Fruit fly (Drosophila melanogaster) whole organism, embryonic: ENCODE data around the gene Hexo1.

Experiments used
- Abd-B ChIP-seq: fragments of 200-800 bp; sonication (Bioruptor generic); optimal IDR thresholded peaks from 2 replicates; lab custom pipeline; 2018; ENCODE audit warnings: missing biosample characterization, mild to moderate bottlenecking, missing genetic modification characterization, moderate library complexity
- Blimp-1 ChIP-seq: fragments of 200-800 bp; sonication (Bioruptor generic); optimal IDR thresholded peaks from 3 replicates; lab custom pipeline; 2018; ENCODE audit warnings: missing biosample characterization, missing genetic modification characterization, mild to moderate bottlenecking, moderate library complexity, missing genetic modification reagents
- BtbVII ChIP-seq: fragments of 200-800 bp; sonication (Bioruptor generic); optimal IDR thresholded peaks from 3 replicates; lab custom pipeline; 2017; ENCODE audit warnings: missing biosample characterization, mild to moderate bottlenecking, missing genetic modification characterization
- CG1024 ChIP-seq: fragments of 200-800 bp; sonication (Bioruptor generic); IDR thresholded peaks from 2 replicates; pipeline ENCODE4 v1.3.6; 2022; ENCODE audit warnings: missing biosample characterization, missing genetic modification characterization
- CG13287 ChIP-seq: fragments of 200-800 bp; sonication (Bioruptor generic); IDR thresholded peaks from 2 replicates; pipeline ENCODE4 v1.3.6; 2022; ENCODE audit warnings: missing biosample characterization, missing genetic modification characterization; ENCODE audit not compliant: partially characterized antibody
- CG2712 ChIP-seq: fragments of 200-800 bp; optimal IDR thresholded peaks from 3 replicates; lab custom pipeline; 2019; ENCODE audit warnings: missing biosample characterization, mild to moderate bottlenecking, missing genetic modification characterization, moderate library complexity
- CG2889 ChIP-seq: fragments of 200-800 bp; sonication (Bioruptor generic); IDR thresholded peaks from 3 replicates; pipeline ENCODE4 v1.3.6; 2022; ENCODE audit warnings: missing biosample characterization, missing genetic modification characterization
- CG4424 ChIP-seq: fragments of 200-800 bp; sonication (Bioruptor generic); optimal IDR thresholded peaks from 3 replicates; lab custom pipeline; 2016; ENCODE audit warnings: missing biosample characterization, missing genetic modification characterization
- CG4617 ChIP-seq: fragments of 200-800 bp; sonication (Bioruptor generic); optimal IDR thresholded peaks from 3 replicates; lab custom pipeline; 2016; ENCODE audit warnings: missing biosample characterization, missing genetic modification characterization, borderline replicate concordance
- CG6791 ChIP-seq: fragments of 200-800 bp; sonication (Bioruptor generic); IDR thresholded peaks from 3 replicates; pipeline ENCODE4 v1.3.6; 2022; ENCODE audit warnings: missing biosample characterization, missing genetic modification characterization; ENCODE audit not compliant: partially characterized antibody
- CG7357 ChIP-seq: fragments of 200-800 bp; sonication (Bioruptor generic); IDR thresholded peaks from 3 replicates; pipeline ENCODE4 v1.3.6; 2022; ENCODE audit warnings: missing biosample characterization, missing genetic modification characterization
- Dp ChIP-seq: fragments of 200-800 bp; sonication (Bioruptor generic); optimal IDR thresholded peaks from 2 replicates; lab custom pipeline; 2018; ENCODE audit warnings: missing biosample characterization, mild to moderate bottlenecking, missing genetic modification characterization, moderate library complexity
- HLHmδ ChIP-seq: fragments of 200-800 bp; sonication (Bioruptor generic); optimal IDR thresholded peaks from 2 replicates; lab custom pipeline; 2018; ENCODE audit warnings: missing biosample characterization, mild to moderate bottlenecking, missing genetic modification characterization, moderate library complexity
- Jarid2 ChIP-seq: fragments of 200-800 bp; sonication (Bioruptor generic); optimal IDR thresholded peaks from 3 replicates; lab custom pipeline; 2017; ENCODE audit warnings: mild to moderate bottlenecking, missing biosample characterization, missing genetic modification reagents, missing genetic modification characterization
- Med ChIP-seq: fragments of 200-800 bp; sonication (Bioruptor generic); peaks from one replicate; lab custom pipeline; 2016; ENCODE audit warnings: missing biosample characterization, missing genetic modification characterization, mild to moderate bottlenecking, inconsistent platforms, moderate library complexity
- Oli ChIP-seq: fragments of 200-800 bp; sonication (Bioruptor generic); optimal IDR thresholded peaks from 2 replicates; lab custom pipeline; 2018; ENCODE audit warnings: missing biosample characterization, mild to moderate bottlenecking, missing genetic modification characterization, moderate library complexity
- Opbp ChIP-seq: fragments of 200-800 bp; sonication (Bioruptor generic); IDR thresholded peaks from 3 replicates; pipeline ENCODE4 v1.3.6; 2022; ENCODE audit warnings: missing biosample characterization, missing genetic modification characterization; ENCODE audit not compliant: partially characterized antibody
- Six4 ChIP-seq: fragments of 200-800 bp; sonication (Bioruptor generic); optimal IDR thresholded peaks from 2 replicates; lab custom pipeline; 2016; ENCODE audit warnings: missing biosample characterization, missing genetic modification characterization
- Spps ChIP-seq: fragments of 200-800 bp; sonication (Bioruptor generic); optimal IDR thresholded peaks from 2 replicates; lab custom pipeline; 2018; ENCODE audit warnings: missing biosample characterization, mild to moderate bottlenecking, missing genetic modification characterization
- Trl ChIP-seq, 3 experiments: fragments of >200 bp in 2 of 3; fragments of 200-800 bp in 1 of 3; sonication (Bioruptor generic) in 1 of 3; optimal IDR thresholded peaks; 2 replicates in 1 of 3; 3 replicates in 2 of 3; lab custom pipeline; 2016 to 2017; ENCODE audit warnings: missing biosample characterization in 1 of 3, missing genetic modification characterization in 1 of 3
- Xrp1 ChIP-seq: fragments of 200-800 bp; sonication (Bioruptor generic); IDR thresholded peaks from 2 replicates; pipeline ENCODE4 v1.3.6; 2022; ENCODE audit warnings: missing biosample characterization, missing genetic modification characterization
- YL-1 ChIP-seq: fragments of 200-800 bp; sonication (Bioruptor generic); optimal IDR thresholded peaks from 3 replicates; lab custom pipeline; 2017; ENCODE audit warnings: missing biosample characterization, mild to moderate bottlenecking, missing genetic modification characterization
- ac ChIP-seq: fragments of 200-800 bp; sonication (Bioruptor generic); optimal IDR thresholded peaks from 3 replicates; lab custom pipeline; 2017; ENCODE audit warnings: missing biosample characterization, mild to moderate bottlenecking, missing genetic modification characterization
- aop ChIP-seq: fragments of 200-800 bp; sonication (Bioruptor generic); IDR thresholded peaks from 2 replicates; pipeline ENCODE4 v1.3.6; 2022; ENCODE audit warnings: missing biosample characterization, missing genetic modification characterization
- ara ChIP-seq: fragments of 200-800 bp; sonication (Bioruptor generic); IDR thresholded peaks from 2 replicates; pipeline ENCODE4 v1.3.6; 2022; ENCODE audit warnings: missing biosample characterization, missing genetic modification characterization
- bbx ChIP-seq: fragments of 200-800 bp; sonication (Bioruptor generic); IDR thresholded peaks from 2 replicates; pipeline ENCODE4 v1.3.6; 2022; ENCODE audit warnings: missing biosample characterization, missing genetic modification characterization; ENCODE audit not compliant: partially characterized antibody
- br ChIP-seq: fragments of >200 bp; optimal IDR thresholded peaks from 2 replicates; lab custom pipeline; 2017
- caup ChIP-seq: fragments of 200-800 bp; sonication (Bioruptor generic); optimal IDR thresholded peaks from 3 replicates; lab custom pipeline; 2017; ENCODE audit warnings: missing biosample characterization, mild to moderate bottlenecking, missing genetic modification characterization, moderate library complexity; ENCODE audit not compliant: severe bottlenecking
- chm ChIP-seq: fragments of 200-800 bp; sonication (Bioruptor generic); IDR thresholded peaks from 2 replicates; pipeline ENCODE4 v1.3.6; 2022; ENCODE audit warnings: missing biosample characterization, missing genetic modification characterization
- ci ChIP-seq: fragments of 200-800 bp; sonication (Bioruptor generic); IDR thresholded peaks from 3 replicates; pipeline ENCODE4 v1.3.6; 2022; ENCODE audit warnings: missing biosample characterization, missing genetic modification characterization
- corto ChIP-seq: fragments of 200-800 bp; sonication (Bioruptor generic); optimal IDR thresholded peaks from 2 replicates; lab custom pipeline; 2016; ENCODE audit warnings: missing biosample characterization, mild to moderate bottlenecking, missing genetic modification characterization, moderate library complexity
- emc ChIP-seq: fragments of 200-800 bp; sonication (Bioruptor generic); optimal IDR thresholded peaks from 2 replicates; lab custom pipeline; 2016; ENCODE audit warnings: missing biosample characterization, missing genetic modification characterization
- fd102C ChIP-seq: fragments of 200-800 bp; sonication (Bioruptor generic); optimal IDR thresholded peaks from 2 replicates; lab custom pipeline; 2018; ENCODE audit warnings: missing biosample characterization, mild to moderate bottlenecking, missing genetic modification characterization, moderate library complexity
- gfzf ChIP-seq: fragments of 200-800 bp; sonication (Bioruptor generic); optimal IDR thresholded peaks from 2 replicates; lab custom pipeline; 2016; ENCODE audit warnings: missing biosample characterization, mild to moderate bottlenecking, missing genetic modification characterization, moderate library complexity
- ken ChIP-seq: fragments of 200-800 bp; sonication (Bioruptor generic); IDR thresholded peaks from 3 replicates; pipeline ENCODE4 v1.3.6; 2022; ENCODE audit warnings: missing biosample characterization, missing genetic modification characterization
- kni ChIP-seq: fragments of 200-800 bp; sonication (Bioruptor generic); optimal IDR thresholded peaks from 3 replicates; lab custom pipeline; 2017; ENCODE audit warnings: mild to moderate bottlenecking, missing biosample characterization, missing genetic modification reagents, missing genetic modification characterization
- knrl ChIP-seq: fragments of 200-800 bp; sonication (Bioruptor generic); IDR thresholded peaks from 3 replicates; pipeline ENCODE4 v1.3.6; 2022; ENCODE audit warnings: missing biosample characterization, missing genetic modification characterization; ENCODE audit not compliant: partially characterized antibody
- lov ChIP-seq, 2 experiments: fragments of 200-800 bp in 1 of 2; fragments of >200 bp in 1 of 2; sonication (Bioruptor generic) in 1 of 2; IDR thresholded peaks in 1 of 2; optimal IDR thresholded peaks in 1 of 2; 2 replicates in 1 of 2; 3 replicates in 1 of 2; pipeline versions ENCODE4 v1.3.6 to Lab custom; 2017 to 2022; ENCODE audit warnings: missing biosample characterization in 1 of 2, missing genetic modification characterization in 1 of 2
- nau ChIP-seq: fragments of 200-800 bp; sonication (Bioruptor generic); optimal IDR thresholded peaks from 3 replicates; lab custom pipeline; 2017; ENCODE audit warnings: missing biosample characterization, mild to moderate bottlenecking, missing genetic modification characterization, missing genetic modification reagents
- oc ChIP-seq: fragments of 200-800 bp; sonication (Bioruptor generic); optimal IDR thresholded peaks from 2 replicates; lab custom pipeline; 2018; ENCODE audit warnings: missing biosample characterization, mild to moderate bottlenecking, missing genetic modification characterization, moderate library complexity
- sens ChIP-seq: fragments of 200-800 bp; sonication (Bioruptor generic); peaks from one replicate; lab custom pipeline; 2016; ENCODE audit warnings: missing biosample characterization, missing genetic modification characterization
- sisA ChIP-seq: fragments of 200-800 bp; sonication (Bioruptor generic); IDR thresholded peaks from 2 replicates; pipeline ENCODE4 v1.3.6; 2022; ENCODE audit warnings: missing biosample characterization, missing genetic modification characterization
- stc ChIP-seq: fragments of 200-800 bp; sonication (Bioruptor generic); IDR thresholded peaks from 2 replicates; pipeline ENCODE4 v1.3.6; 2022; ENCODE audit warnings: missing biosample characterization, missing genetic modification characterization
- sug ChIP-seq: fragments of 200-800 bp; optimal IDR thresholded peaks from 2 replicates; lab custom pipeline; 2019; ENCODE audit warnings: missing biosample characterization, mild to moderate bottlenecking, missing genetic modification characterization, moderate library complexity
- tin ChIP-seq: fragments of 200-800 bp; sonication (Bioruptor generic); optimal IDR thresholded peaks from 3 replicates; lab custom pipeline; 2016; ENCODE audit warnings: missing biosample characterization, missing genetic modification characterization
- unc-4 ChIP-seq: fragments of 200-800 bp; sonication (Bioruptor generic); IDR thresholded peaks from 2 replicates; pipeline ENCODE4 v1.3.6; 2022; ENCODE audit warnings: missing biosample characterization, missing genetic modification characterization; ENCODE audit not compliant: partially characterized antibody
- unpg ChIP-seq: fragments of 200-800 bp; sonication (Bioruptor generic); optimal IDR thresholded peaks from 3 replicates; lab custom pipeline; 2018; ENCODE audit warnings: missing biosample characterization, mild to moderate bottlenecking, missing genetic modification characterization, moderate library complexity
- vvl ChIP-seq: fragments of 200-800 bp; sonication (Bioruptor generic); IDR thresholded peaks from 2 replicates; pipeline ENCODE4 v1.3.6; 2022; ENCODE audit warnings: missing biosample characterization, missing genetic modification characterization

Gene Hexo1

DNA sequence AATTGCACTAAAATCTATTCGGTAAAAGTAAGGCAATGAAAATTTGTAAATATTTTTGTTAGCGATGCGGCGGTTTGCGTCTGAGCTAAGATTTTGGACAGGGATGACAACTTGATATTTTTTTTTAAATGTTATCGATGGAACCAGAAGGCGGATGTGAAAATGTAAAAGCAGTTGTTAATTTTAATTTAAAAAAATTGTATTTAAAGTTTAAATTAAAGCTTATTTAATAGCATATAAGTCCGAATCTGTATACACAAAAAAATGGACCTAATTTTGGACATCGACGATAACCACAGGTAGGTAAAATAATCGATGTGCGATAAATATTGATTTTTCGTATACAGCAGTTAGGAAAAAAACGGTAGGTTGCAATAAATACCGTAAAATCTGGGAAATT is 26.1 kb upstream of the Hexo1 start, which contains the start of the genes CG11586 and VhaM9.7-a (continued):
- TF ChIP-seq Spps (no peak), Abd-B (peak; percentile 18), corto (GFP tag; lab: Kevin White, UChicago) (no peak), tin (peak; percentile 26), nau (no peak), Med (peak; percentile 55), CG2889 (GFP tag; lab: Robert Waterston, UW) (no peak), CG1024 (GFP tag; lab: Robert Waterston, UW) (no peak), emc (GFP tag; lab: Kevin White, UChicago) (no peak), aop (GFP tag; lab: Robert Waterston, UW) (no peak)

DNA sequence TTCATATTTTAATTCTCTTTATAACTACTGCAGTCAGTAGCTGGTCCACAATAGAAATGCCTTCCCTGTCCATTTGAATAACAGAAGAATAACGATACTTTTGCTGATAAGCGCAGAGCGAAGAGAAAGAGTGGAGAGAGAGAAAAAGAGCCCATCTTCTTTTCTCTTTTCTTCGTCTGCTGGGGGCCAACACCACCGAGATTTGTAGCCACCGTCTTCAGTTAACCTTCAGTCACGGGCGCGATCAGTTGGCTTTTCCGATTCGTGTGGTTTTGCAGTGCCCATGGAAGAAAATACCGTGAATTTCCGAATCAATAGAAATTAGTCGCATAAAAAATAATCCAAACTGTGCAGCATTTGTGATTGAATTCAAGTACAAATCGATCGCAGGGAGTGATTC is 24.9 kb upstream of the Hexo1 start, which contains the start of gene CG1273:
CG1273 (plus strand) TSS at position 218 of the 400 bp plus-strand sequence.
- no peak for TF ChIP-seq kni (GFP tag; lab: Kevin White, UChicago)
- peak; percentile 67 for TF ChIP-seq sens (GFP tag; lab: Kevin White, UChicago)
- TF ChIP-seq fd102C, result no peak
- TF ChIP-seq unc-4 (GFP tag; lab: Robert Waterston, UW), result no peak
- TF ChIP-seq stc (GFP tag; lab: Robert Waterston, UW), result no peak
- TF ChIP-seq Opbp (GFP tag; lab: Robert Waterston, UW), result 0 out of 3 replicates have a peak, but pooled peaks have one; percentile 36
- TF ChIP-seq YL-1 (GFP tag; lab: Kevin White, UChicago), result no peak
- TF ChIP-seq CG13287 (GFP tag; lab: Robert Waterston, UW), result no peak
- TF ChIP-seq vvl (GFP tag; lab: Robert Waterston, UW), result 0 out of 2 replicates have a peak, but pooled peaks have one; percentile 47
- no peak for TF ChIP-seq gfzf (GFP tag; lab: Kevin White, UChicago)
- TF ChIP-seq sisA, result no peak
- no peak for TF ChIP-seq ken (GFP tag; lab: Robert Waterston, UW)
- TF ChIP-seq CG4424 (GFP tag; lab: Kevin White, UChicago), result no peak
- TF ChIP-seq CG2712, result no peak
- no peak for TF ChIP-seq Oli (tag; lab: Kevin White, UChicago)
- peak; percentile 23; the same call in 1 of the 3 replicates for TF ChIP-seq knrl (GFP tag; lab: Robert Waterston, UW)
- no peak for TF ChIP-seq CG7357 (GFP tag; lab: Robert Waterston, UW)
- peak; percentile 15; the same call in 1 of the 2 replicates for TF ChIP-seq bbx
- TF ChIP-seq oc (tag; lab: Kevin White, UChicago), result peak; percentile 55
- TF ChIP-seq sug (tag; lab: Kevin White, UChicago), result peak; percentile 16
- peak; percentile 15 for TF ChIP-seq HLHmδ (GFP tag; lab: Kevin White, UChicago)
- TF ChIP-seq Xrp1, result 0 out of 2 replicates have a peak, but pooled peaks have one; percentile 6
- TF ChIP-seq Jarid2 (GFP tag; lab: Kevin White, UChicago), result peak; percentile 28
- peak; percentile 48; the same call in 1 of the 2 replicates for TF ChIP-seq ara
- no peak for TF ChIP-seq ac
- TF ChIP-seq chm, result peak; percentile 46; the same call in 1 of the 2 replicates
- no peak for TF ChIP-seq BtbVII
- TF ChIP-seq unpg, result no peak
- TF ChIP-seq CG6791 (GFP tag; lab: Robert Waterston, UW), result peak; percentile 47; the same call in 1 of the 3 replicates
- TF ChIP-seq lov (optimal IDR thresholded peaks at IDR 0.05; lab: Kevin White, UChicago), result no peak
- no peak for TF ChIP-seq lov (GFP tag; IDR thresholded peaks at IDR 0.05; lab: Robert Waterston, UW)
- no peak for TF ChIP-seq CG4617
- no peak for TF ChIP-seq Dp (GFP tag; lab: Kevin White, UChicago)
- TF ChIP-seq Six4 (GFP tag; lab: Kevin White, UChicago), result no peak
- no peak for TF ChIP-seq br (lab: Kevin White, UChicago)
- 0 out of 3 replicates have a peak, but pooled peaks have one; percentile 9 for TF ChIP-seq ci (GFP tag; lab: Robert Waterston, UW)
- no peak for TF ChIP-seq caup (GFP tag; lab: Kevin White, UChicago)
- peak; percentile 76 for TF ChIP-seq Blimp-1 (GFP tag; lab: Kevin White, UChicago)
- TF ChIP-seq Trl (optimal IDR thresholded peaks at IDR 0.05; lab: Kevin White, UChicago), result peak in 1 of 2 experiments; percentile 64
- no peak for TF ChIP-seq Trl (GFP tag; optimal IDR thresholded peaks at IDR 0.05; lab: Kevin White, UChicago)
